Worm (Caenorhabditis elegans) whole organism, early embryonic: ENCODE data around the gene ttll-4.

Experiments used
- B0310.2 ChIP-seq: sonication (generic microtip); optimal IDR thresholded peaks from 2 replicates; lab custom pipeline; 2016; ENCODE audit warnings: mild to moderate bottlenecking, missing genetic modification characterization, missing compliant biosample characterization
- F13C5.2 ChIP-seq: sonication (generic microtip); optimal IDR thresholded peaks from 2 replicates; lab custom pipeline; 2017; ENCODE audit warnings: mild to moderate bottlenecking, missing genetic modification characterization, inconsistent platforms, missing compliant biosample characterization
- aly-1 ChIP-seq: sonication (generic microtip); optimal IDR thresholded peaks from 2 replicates; lab custom pipeline; 2016; ENCODE audit warnings: missing genetic modification characterization, missing compliant biosample characterization
- ama-1 ChIP-seq: fragments of 150-350 bp; optimal IDR thresholded peaks from 2 replicates; lab custom pipeline; 2014
- ceh-13 ChIP-seq: fragments of 200-800 bp; sonication (Bioruptor generic); optimal IDR thresholded peaks from 2 replicates; lab custom pipeline; 2018; ENCODE audit warnings: mild to moderate bottlenecking, missing genetic modification characterization, missing compliant biosample characterization
- ceh-36 ChIP-seq: sonication (generic microtip); optimal IDR thresholded peaks from 2 replicates; lab custom pipeline; 2016; ENCODE audit warnings: missing genetic modification characterization, inconsistent platforms, missing compliant biosample characterization
- ets-7 ChIP-seq: sonication (generic microtip); optimal IDR thresholded peaks from 2 replicates; lab custom pipeline; 2016; ENCODE audit warnings: missing genotype, missing genetic modification characterization, missing compliant biosample characterization
- flt-1 ChIP-seq: fragments of 200-800 bp; sonication (Bioruptor generic); IDR thresholded peaks from 2 replicates; pipeline ENCODE4 v1.3.6; 2022; ENCODE audit warnings: missing genetic modification characterization, missing compliant biosample characterization
- hmbx-1 ChIP-seq: sonication (generic microtip); optimal IDR thresholded peaks from 2 replicates; lab custom pipeline; 2016; ENCODE audit warnings: mild to moderate bottlenecking, missing genetic modification characterization, missing compliant biosample characterization
- hmg-4 ChIP-seq: fragments of 200-800 bp; sonication (Bioruptor generic); optimal IDR thresholded peaks from 2 replicates; lab custom pipeline; 2018; ENCODE audit warnings: mild to moderate bottlenecking, missing genetic modification characterization, missing compliant biosample characterization
- hnd-1 ChIP-seq: sonication (generic microtip); optimal IDR thresholded peaks from 2 replicates; lab custom pipeline; 2016; ENCODE audit warnings: missing genetic modification characterization, missing compliant biosample characterization
- pes-1 ChIP-seq: fragments of 200-800 bp; sonication (Bioruptor generic); IDR thresholded peaks from 2 replicates; pipeline ENCODE4 v1.3.6; 2022; ENCODE audit warnings: missing genetic modification reagents, missing genetic modification characterization, missing compliant biosample characterization
- sea-1 ChIP-seq: fragments of 200-800 bp; sonication (Bioruptor generic); conservative IDR thresholded peaks from 2 replicates; pipeline ENCODE4 v1.3.6; 2022; ENCODE audit warnings: missing genetic modification characterization, missing compliant biosample characterization
- tbx-11 ChIP-seq: fragments of 200-800 bp; sonication (Bioruptor generic); IDR thresholded peaks from 2 replicates; pipeline ENCODE4 v1.3.6; 2022; ENCODE audit warnings: missing genetic modification characterization, missing compliant biosample characterization
- tbx-37 ChIP-seq: fragments of 200-800 bp; sonication (Bioruptor generic); conservative IDR thresholded peaks from 2 replicates; pipeline ENCODE4 v1.3.6; 2022; ENCODE audit warnings: missing genetic modification reagents, missing genetic modification characterization, missing compliant biosample characterization
- tra-4 ChIP-seq: sonication (generic microtip); optimal IDR thresholded peaks from 2 replicates; lab custom pipeline; 2017; ENCODE audit warnings: missing genetic modification characterization, missing compliant biosample characterization

Gene ttll-4

ce11 chrIII:10170265-10170664 lies 46.3 kb downstream of the ttll-4 start:
- TF ChIP-seq pes-1 (GFP tag; lab: Robert Waterston, UW) = no peak
- no peak for TF ChIP-seq F13C5.2 (tag; lab: Kevin White, UChicago)
- no peak for TF ChIP-seq ets-7 (tag; lab: Kevin White, UChicago)
- TF ChIP-seq aly-1 (tag; lab: Kevin White, UChicago) = no peak
- no peak for TF ChIP-seq hnd-1 (tag; lab: Kevin White, UChicago)
- no peak for TF ChIP-seq hmbx-1 (tag; lab: Kevin White, UChicago)
- no peak for TF ChIP-seq B0310.2 (tag; lab: Kevin White, UChicago)
- TF ChIP-seq tbx-37 = no peak
- TF ChIP-seq flt-1 (GFP tag; lab: Robert Waterston, UW) = no peak
- TF ChIP-seq sea-1 (GFP tag; lab: Robert Waterston, UW) = no peak
- TF ChIP-seq ceh-13 (GFP tag; lab: Kevin White, UChicago) = no peak
- TF ChIP-seq hmg-4 (GFP tag; lab: Kevin White, UChicago) = no peak
- no peak for TF ChIP-seq ama-1
- no peak for TF ChIP-seq tra-4 (tag; lab: Kevin White, UChicago)
- TF ChIP-seq ceh-36 (tag; lab: Kevin White, UChicago) = no peak
- TF ChIP-seq tbx-11 = no peak

ce11 chrIII:10178023-10178422 lies 54.0 kb downstream of the ttll-4 start:
- TF ChIP-seq ceh-13 (GFP tag; lab: Kevin White, UChicago) = no peak
- no peak for TF ChIP-seq pes-1 (GFP tag; lab: Robert Waterston, UW)
- TF ChIP-seq aly-1 (tag; lab: Kevin White, UChicago) = no peak
- no peak for TF ChIP-seq B0310.2 (tag; lab: Kevin White, UChicago)
- no peak for TF ChIP-seq hnd-1 (tag; lab: Kevin White, UChicago)
- no peak for TF ChIP-seq flt-1 (GFP tag; lab: Robert Waterston, UW)
- no peak for TF ChIP-seq tbx-37
- TF ChIP-seq ceh-36 (tag; lab: Kevin White, UChicago) = no peak
- no peak for TF ChIP-seq ets-7 (tag; lab: Kevin White, UChicago)
- TF ChIP-seq ama-1 = no peak
- TF ChIP-seq sea-1 (GFP tag; lab: Robert Waterston, UW) = no peak

ce11 chrIII:10178552-10178951 lies 54.6 kb downstream of the ttll-4 start:
- TF ChIP-seq hnd-1 (tag; lab: Kevin White, UChicago) (no peak), B0310.2 (tag; lab: Kevin White, UChicago) (no peak), ama-1 (no peak), flt-1 (GFP tag; lab: Robert Waterston, UW) (no peak), sea-1 (GFP tag; lab: Robert Waterston, UW) (no peak), hmg-4 (GFP tag; lab: Kevin White, UChicago) (no peak), tbx-11 (no peak), ceh-36 (tag; lab: Kevin White, UChicago) (no peak), tbx-37 (no peak), hmbx-1 (tag; lab: Kevin White, UChicago) (no peak)

- TF ChIP-seq ama-1 = no peak
- TF ChIP-seq hmg-4 (GFP tag; lab: Kevin White, UChicago) = no peak
- TF ChIP-seq ceh-36 (tag; lab: Kevin White, UChicago) = no peak
- TF ChIP-seq B0310.2 (tag; lab: Kevin White, UChicago) = no peak
- TF ChIP-seq aly-1 (tag; lab: Kevin White, UChicago) = no peak
- TF ChIP-seq tbx-37 = no peak
- no peak for TF ChIP-seq pes-1 (GFP tag; lab: Robert Waterston, UW)
- no peak for TF ChIP-seq sea-1 (GFP tag; lab: Robert Waterston, UW)
- no peak for TF ChIP-seq tra-4 (tag; lab: Kevin White, UChicago)
- TF ChIP-seq hmbx-1 (tag; lab: Kevin White, UChicago) = no peak
- TF ChIP-seq tbx-11 = no peak
- TF ChIP-seq F13C5.2 (tag; lab: Kevin White, UChicago) = no peak
- TF ChIP-seq hnd-1 (tag; lab: Kevin White, UChicago) = no peak
- no peak for TF ChIP-seq ets-7 (tag; lab: Kevin White, UChicago)
Measured at ce11 chrIII:10179444-10179843, 55.5 kb downstream of the ttll-4 start.

ce11 chrIII:10181868-10182267 lies 57.9 kb downstream of the ttll-4 start:
- TF ChIP-seq tra-4 (tag; lab: Kevin White, UChicago) = no peak
- TF ChIP-seq ets-7 (tag; lab: Kevin White, UChicago) = no peak
- TF ChIP-seq flt-1 (GFP tag; lab: Robert Waterston, UW) = no peak
- TF ChIP-seq pes-1 (GFP tag; lab: Robert Waterston, UW) = no peak
- TF ChIP-seq sea-1 (GFP tag; lab: Robert Waterston, UW) = no peak
- TF ChIP-seq ceh-36 (tag; lab: Kevin White, UChicago) = no peak
- TF ChIP-seq hnd-1 (tag; lab: Kevin White, UChicago) = no peak
- TF ChIP-seq aly-1 (tag; lab: Kevin White, UChicago) = no peak
- no peak for TF ChIP-seq B0310.2 (tag; lab: Kevin White, UChicago)
- TF ChIP-seq ama-1 = no peak
- TF ChIP-seq hmg-4 (GFP tag; lab: Kevin White, UChicago) = no peak
- no peak for TF ChIP-seq ceh-13 (GFP tag; lab: Kevin White, UChicago)
- no peak for TF ChIP-seq hmbx-1 (tag; lab: Kevin White, UChicago)
- TF ChIP-seq tbx-37 = no peak
- TF ChIP-seq F13C5.2 (tag; lab: Kevin White, UChicago) = no peak
